Worm (Caenorhabditis elegans) whole organism, young adult: ENCODE data around the gene mfsd-8.

ENCODE experiments used
- B0035.1 ChIP-seq: sonication (generic microtip); optimal IDR thresholded peaks from 2 replicates; lab custom pipeline; 2016; ENCODE audit warnings: missing genetic modification characterization, mild to moderate bottlenecking, missing compliant biosample characterization, missing genotype, missing genetic modification reagents
- B0261.1 ChIP-seq: sonication (generic microtip); optimal IDR thresholded peaks from 2 replicates; lab custom pipeline; 2016; ENCODE audit warnings: mild to moderate bottlenecking, missing genetic modification characterization, moderate library complexity, missing compliant biosample characterization
- B0336.3 ChIP-seq: fragments of 200-800 bp; sonication (Bioruptor generic); IDR thresholded peaks from 2 replicates; pipeline ENCODE4 v1.3.6; 2022; ENCODE audit warnings: missing genetic modification characterization, missing compliant biosample characterization
- C17E4.6 ChIP-seq: fragments of 200-800 bp; sonication (Bioruptor generic); IDR thresholded peaks from 2 replicates; pipeline ENCODE4 v1.3.6; 2022; ENCODE audit warnings: missing genetic modification reagents, missing genetic modification characterization, missing compliant biosample characterization
- F23B12.7 ChIP-seq: sonication (generic microtip); optimal IDR thresholded peaks from 2 replicates; lab custom pipeline; 2017; ENCODE audit warnings: missing genetic modification characterization, mild to moderate bottlenecking, missing compliant biosample characterization, antibody characterized with exemption, moderate library complexity; ENCODE audit not compliant: insufficient read depth
- F49E8.2 ChIP-seq: sonication (generic microtip); optimal IDR thresholded peaks from 3 replicates; lab custom pipeline; 2017; ENCODE audit warnings: missing genetic modification characterization, mild to moderate bottlenecking, missing compliant biosample characterization, antibody characterized with exemption, moderate library complexity; ENCODE audit not compliant: insufficient read depth
- F52B5.7 ChIP-seq: sonication (generic microtip); optimal IDR thresholded peaks from 2 replicates; lab custom pipeline; 2016; ENCODE audit warnings: mild to moderate bottlenecking, missing genetic modification characterization, missing compliant biosample characterization
- F55B11.4 ChIP-seq: sonication (generic microtip); optimal IDR thresholded peaks from 2 replicates; lab custom pipeline; 2016; ENCODE audit warnings: missing compliant biosample characterization, missing genetic modification characterization, borderline replicate concordance; ENCODE audit not compliant: insufficient read depth
- atf-7 ChIP-seq: sonication (generic microtip); optimal IDR thresholded peaks from 2 replicates; lab custom pipeline; 2017; ENCODE audit warnings: mild to moderate bottlenecking, missing genetic modification characterization, missing compliant biosample characterization
- cebp-1 ChIP-seq, 2 experiments: fragments of 200-800 bp in 1 of 2; sonication (Bioruptor generic) in 1 of 2; sonication (generic microtip) in 1 of 2; IDR thresholded peaks in 1 of 2; optimal IDR thresholded peaks in 1 of 2; 2 replicates each; pipeline versions ENCODE4 v1.3.6 to Lab custom; 2017 to 2022; ENCODE audit warnings: missing compliant biosample characterization in 2 of 2, missing genetic modification characterization in 2 of 2, mild to moderate bottlenecking in 1 of 2, missing genetic modification reagents in 1 of 2, moderate library complexity in 1 of 2
- cebp-2 ChIP-seq: fragments of 200-800 bp; sonication (Bioruptor generic); IDR thresholded peaks from 2 replicates; pipeline ENCODE4 v1.3.6; 2022; ENCODE audit warnings: missing genetic modification characterization, missing compliant biosample characterization
- ceh-91 ChIP-seq: fragments of 200-800 bp; sonication (Bioruptor generic); IDR thresholded peaks from 2 replicates; pipeline ENCODE4 v1.3.6; 2022; ENCODE audit warnings: missing genetic modification reagents, missing genetic modification characterization, missing compliant biosample characterization
- chd-7 ChIP-seq: sonication (generic microtip); optimal IDR thresholded peaks from 2 replicates; lab custom pipeline; 2016; ENCODE audit warnings: mild to moderate bottlenecking, missing genetic modification characterization, moderate library complexity, missing compliant biosample characterization
- die-1 ChIP-seq: sonication (generic microtip); optimal IDR thresholded peaks from 2 replicates; lab custom pipeline; 2016; ENCODE audit warnings: missing genotype, mild to moderate bottlenecking, missing genetic modification characterization, missing compliant biosample characterization
- dox-1 ChIP-seq: fragments of 200-800 bp; sonication (Bioruptor generic); IDR thresholded peaks from 2 replicates; pipeline ENCODE4 v1.3.6; 2022; ENCODE audit warnings: missing genetic modification reagents, missing genetic modification characterization, missing compliant biosample characterization
- egl-18 ChIP-seq: fragments of 200-800 bp; sonication (Bioruptor generic); IDR thresholded peaks from 2 replicates; pipeline ENCODE4 v1.3.6; 2022; ENCODE audit warnings: missing genetic modification reagents, missing genetic modification characterization, missing compliant biosample characterization
- egrh-3 ChIP-seq: fragments of 200-800 bp; sonication (Bioruptor generic); IDR thresholded peaks from 2 replicates; pipeline ENCODE4 v1.3.6; 2022; ENCODE audit warnings: missing genetic modification reagents, missing genetic modification characterization, missing compliant biosample characterization
- ets-4 ChIP-seq: fragments of 200-800 bp; sonication (Bioruptor generic); optimal IDR thresholded peaks from 2 replicates; lab custom pipeline; 2018; ENCODE audit warnings: mild to moderate bottlenecking, missing genetic modification characterization, missing compliant biosample characterization
- fkh-3 ChIP-seq: sonication (generic microtip); optimal IDR thresholded peaks from 2 replicates; lab custom pipeline; 2016; ENCODE audit warnings: mild to moderate bottlenecking, missing genetic modification characterization, missing compliant biosample characterization
- hlh-12 ChIP-seq: sonication (generic microtip); optimal IDR thresholded peaks from 2 replicates; lab custom pipeline; 2016; ENCODE audit warnings: missing genetic modification characterization, missing compliant biosample characterization
- hmg-1.2 ChIP-seq: fragments of 200-800 bp; sonication (Bioruptor generic); IDR thresholded peaks from 2 replicates; pipeline ENCODE4 v1.3.6; 2022; ENCODE audit warnings: missing genetic modification reagents, missing genetic modification characterization, missing compliant biosample characterization
- hrde-1 ChIP-seq: sonication (generic microtip); optimal IDR thresholded peaks from 2 replicates; lab custom pipeline; 2016; ENCODE audit warnings: missing genetic modification characterization, mild to moderate bottlenecking, missing compliant biosample characterization, moderate library complexity, missing genotype, missing genetic modification reagents, borderline replicate concordance
- hsf-1 ChIP-seq: fragments of 200-800 bp; sonication (Bioruptor generic); IDR thresholded peaks from 2 replicates; pipeline ENCODE4 v1.3.6; 2022; ENCODE audit warnings: missing genetic modification reagents, missing genetic modification characterization, missing compliant biosample characterization
- lin-26 ChIP-seq: fragments of 200-800 bp; sonication (Bioruptor generic); IDR thresholded peaks from 2 replicates; pipeline ENCODE4 v1.3.6; 2022; ENCODE audit warnings: missing genetic modification reagents, missing genetic modification characterization, missing compliant biosample characterization
- lin-54 ChIP-seq: fragments of 200-800 bp; sonication (Bioruptor generic); optimal IDR thresholded peaks from 2 replicates; lab custom pipeline; 2018; ENCODE audit warnings: mild to moderate bottlenecking, missing genetic modification characterization, missing compliant biosample characterization
- lir-1 ChIP-seq: fragments of 200-800 bp; sonication (Bioruptor generic); conservative IDR thresholded peaks from 2 replicates; pipeline ENCODE4 v1.3.6; 2022; ENCODE audit warnings: missing genetic modification reagents, missing genetic modification characterization, missing compliant biosample characterization
- madf-6 ChIP-seq: fragments of 200-800 bp; sonication (Bioruptor generic); IDR thresholded peaks from 2 replicates; pipeline ENCODE4 v1.3.6; 2022; ENCODE audit warnings: missing genetic modification reagents, missing genetic modification characterization, missing compliant biosample characterization
- madf-8 ChIP-seq: fragments of 200-800 bp; sonication (Bioruptor generic); conservative IDR thresholded peaks from 2 replicates; pipeline ENCODE4 v1.3.6; 2022; ENCODE audit warnings: missing genetic modification reagents, missing genetic modification characterization, missing compliant biosample characterization
- mel-28 ChIP-seq: sonication (generic microtip); optimal IDR thresholded peaks from 2 replicates; lab custom pipeline; 2016; ENCODE audit warnings: borderline replicate concordance, mild to moderate bottlenecking, missing genetic modification characterization, missing compliant biosample characterization
- nfya-2 ChIP-seq: fragments of 200-800 bp; sonication (Bioruptor generic); IDR thresholded peaks from 2 replicates; pipeline ENCODE4 v1.3.6; 2022; ENCODE audit warnings: missing genetic modification reagents, missing genetic modification characterization, missing compliant biosample characterization
- nhr-27 ChIP-seq: fragments of 200-800 bp; sonication (Bioruptor generic); optimal IDR thresholded peaks from 2 replicates; lab custom pipeline; 2018; ENCODE audit warnings: mild to moderate bottlenecking, missing genetic modification characterization, moderate library complexity, missing compliant biosample characterization
- nhr-90 ChIP-seq: sonication (generic microtip); optimal IDR thresholded peaks from 2 replicates; lab custom pipeline; 2016; ENCODE audit warnings: missing genotype, mild to moderate bottlenecking, missing genetic modification characterization, missing compliant biosample characterization
- pbrm-1 ChIP-seq: fragments of 200-800 bp; sonication (Bioruptor generic); IDR thresholded peaks from 2 replicates; pipeline ENCODE4 v1.3.6; 2022; ENCODE audit warnings: missing genetic modification reagents, missing genetic modification characterization, missing compliant biosample characterization
- rcor-1 ChIP-seq: fragments of 200-800 bp; sonication (Bioruptor generic); IDR thresholded peaks from 2 replicates; pipeline ENCODE4 v1.3.6; 2022; ENCODE audit warnings: missing genetic modification reagents, missing genetic modification characterization, missing compliant biosample characterization
- sdz-38 ChIP-seq: sonication (generic microtip); optimal IDR thresholded peaks from 2 replicates; lab custom pipeline; 2016; ENCODE audit warnings: missing genotype, missing genetic modification characterization, missing compliant biosample characterization
- sea-2 ChIP-seq: fragments of 200-800 bp; sonication (Bioruptor generic); IDR thresholded peaks from 2 replicates; pipeline ENCODE4 v1.3.6; 2022; ENCODE audit warnings: missing genetic modification characterization, missing compliant biosample characterization
- tbp1 ChIP-seq: fragments of 200-800 bp; sonication (Bioruptor generic); optimal IDR thresholded peaks from 2 replicates; lab custom pipeline; 2018; ENCODE audit warnings: mild to moderate bottlenecking, missing genetic modification characterization, missing compliant biosample characterization
- tbx-9 ChIP-seq: sonication (generic microtip); optimal IDR thresholded peaks from 2 replicates; lab custom pipeline; 2016; ENCODE audit warnings: borderline replicate concordance, missing genetic modification characterization, inconsistent platforms, missing compliant biosample characterization
- xnd-1 ChIP-seq: sonication (generic microtip); optimal IDR thresholded peaks from 2 replicates; lab custom pipeline; 2016; ENCODE audit warnings: missing genotype, missing genetic modification reagents, missing genetic modification characterization, missing compliant biosample characterization
- zfh-2 ChIP-seq: fragments of 200-800 bp; sonication (Bioruptor generic); conservative IDR thresholded peaks from 2 replicates; pipeline ENCODE4 v1.3.6; 2022; ENCODE audit warnings: missing genetic modification reagents, missing genetic modification characterization, missing compliant biosample characterization
- zim-3 ChIP-seq: sonication (generic microtip); optimal IDR thresholded peaks from 2 replicates; lab custom pipeline; 2017; ENCODE audit warnings: mild to moderate bottlenecking, missing genetic modification characterization, moderate library complexity, missing compliant biosample characterization
- ztf-22 ChIP-seq: fragments of 200-800 bp; sonication (Bioruptor generic); optimal IDR thresholded peaks from 2 replicates; lab custom pipeline; 2018; ENCODE audit warnings: mild to moderate bottlenecking, missing genetic modification characterization, moderate library complexity, missing compliant biosample characterization
- ztf-25 ChIP-seq: fragments of 200-800 bp; sonication (Bioruptor generic); IDR thresholded peaks from 2 replicates; pipeline ENCODE4 v1.3.6; 2022; ENCODE audit warnings: missing genetic modification reagents, missing genetic modification characterization, missing compliant biosample characterization
- ztf-6 ChIP-seq: fragments of 200-800 bp; sonication (Bioruptor generic); IDR thresholded peaks from 2 replicates; pipeline ENCODE4 v1.3.6; 2022; ENCODE audit warnings: missing genetic modification reagents, missing genetic modification characterization, missing compliant biosample characterization

Gene mfsd-8

DNA sequence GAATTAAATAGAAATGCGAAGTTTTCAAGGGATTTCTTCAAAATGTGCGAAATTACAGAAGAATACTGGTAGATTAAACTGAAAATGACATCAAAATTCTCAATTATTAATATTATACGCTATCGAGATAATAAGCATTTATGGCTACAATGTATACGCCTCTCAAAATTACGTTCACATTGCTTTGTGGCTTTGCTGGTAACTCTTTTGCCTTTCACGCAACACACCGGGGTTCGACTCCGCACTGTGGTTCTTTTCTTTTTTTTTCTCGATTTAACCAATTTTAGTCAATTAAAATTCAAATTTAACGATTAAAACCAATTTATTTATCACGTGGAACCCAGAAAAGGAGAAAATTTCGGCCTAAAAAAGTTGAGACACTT is 33.1 kb upstream of the mfsd-8 start (continued):
- no peak for TF ChIP-seq rcor-1 (GFP tag; lab: Robert Waterston, UW)
- TF ChIP-seq ztf-22: peak; percentile 30
- TF ChIP-seq B0336.3 (GFP tag; lab: Robert Waterston, UW): peak; percentile 33; the same call in 1 of the 2 replicates
- TF ChIP-seq zim-3 (tag; lab: Kevin White, UChicago): peak; percentile 73
- TF ChIP-seq cebp-2: peak; percentile 90
- TF ChIP-seq hsf-1 (GFP tag; lab: Robert Waterston, UW): no peak; the same call in 1 of the 2 replicates
- no peak for TF ChIP-seq nfya-2
- TF ChIP-seq die-1 (tag; lab: Kevin White, UChicago): peak; percentile 87
- TF ChIP-seq madf-6 (GFP tag; lab: Robert Waterston, UW): peak; percentile 64
- TF ChIP-seq lir-1 (GFP tag; lab: Robert Waterston, UW): no peak
- no peak for TF ChIP-seq nhr-27 (tag; lab: Kevin White, UChicago)
- no peak for TF ChIP-seq ceh-91 (GFP tag; lab: Robert Waterston, UW)
- TF ChIP-seq C17E4.6: no peak
- no peak for TF ChIP-seq sea-2
- peak; percentile 47; the same call in 1 of the 2 replicates for TF ChIP-seq pbrm-1 (GFP tag; lab: Robert Waterston, UW)
- TF ChIP-seq cebp-1 (GFP tag; IDR thresholded peaks at IDR 0.05; lab: Robert Waterston, UW): no peak
- no peak for TF ChIP-seq cebp-1 (tag; optimal IDR thresholded peaks at IDR 0.05; lab: Kevin White, UChicago)
- TF ChIP-seq hmg-1.2 (GFP tag; lab: Robert Waterston, UW): peak; percentile 48
- TF ChIP-seq fkh-3 (tag; lab: Kevin White, UChicago): no peak
- no peak for TF ChIP-seq madf-8 (GFP tag; lab: Robert Waterston, UW)
- TF ChIP-seq lin-54 (GFP tag; lab: Kevin White, UChicago): peak; percentile 49
- TF ChIP-seq xnd-1 (tag; lab: Kevin White, UChicago): peak; percentile 4
- peak; percentile 81 for TF ChIP-seq hrde-1 (tag; lab: Kevin White, UChicago)
- no peak for TF ChIP-seq ztf-6 (GFP tag; lab: Robert Waterston, UW)
- no peak for TF ChIP-seq egl-18 (GFP tag; lab: Robert Waterston, UW)
- TF ChIP-seq lin-26: peak; percentile 91; the same call in 1 of the 2 replicates
- TF ChIP-seq sdz-38: no peak
- TF ChIP-seq dox-1: no peak
- no peak for TF ChIP-seq B0035.1
- peak; percentile 45 for TF ChIP-seq F52B5.7 (tag; lab: Kevin White, UChicago)
- TF ChIP-seq tbx-9 (tag; lab: Kevin White, UChicago): no peak
- peak; percentile 93 for TF ChIP-seq tbp1
- TF ChIP-seq F23B12.7: peak; percentile 3
- no peak for TF ChIP-seq egrh-3
- no peak for TF ChIP-seq F55B11.4 (tag; lab: Kevin White, UChicago)
- no peak for TF ChIP-seq mel-28 (tag; lab: Kevin White, UChicago)
- peak; percentile 24 for TF ChIP-seq F49E8.2
- TF ChIP-seq chd-7 (tag; lab: Kevin White, UChicago): no peak
- TF ChIP-seq zfh-2 (GFP tag; lab: Robert Waterston, UW): no peak
- peak; percentile 91 for TF ChIP-seq B0261.1
- TF ChIP-seq hlh-12 (tag; lab: Kevin White, UChicago): no peak
- TF ChIP-seq ets-4 (GFP tag; lab: Kevin White, UChicago): no peak
- TF ChIP-seq atf-7 (tag; lab: Kevin White, UChicago): peak; percentile 60
- TF ChIP-seq ztf-25 (GFP tag; lab: Robert Waterston, UW): peak; percentile 82
- peak; percentile 80 for TF ChIP-seq nhr-90 (tag; lab: Kevin White, UChicago)
- TF ChIP-seq, all 124 proteins: peak for 56
